Fruit fly (Drosophila melanogaster) whole organism, embryonic: Measurements from ENCODE around the gene bnl.

Source experiments
- B-H1 ChIP-seq: fragments of 200-800 bp; sonication (Bioruptor generic); IDR thresholded peaks from 3 replicates; pipeline ENCODE4 v1.3.6; 2022; ENCODE audit warnings: missing biosample characterization, missing genetic modification characterization
- CG10959 ChIP-seq: fragments of 200-800 bp; sonication (Bioruptor generic); IDR thresholded peaks from 2 replicates; pipeline ENCODE4 v1.3.6; 2022; ENCODE audit warnings: missing biosample characterization, missing genetic modification characterization
- CG11093 ChIP-seq: fragments of 200-800 bp; sonication (Bioruptor generic); IDR thresholded peaks from 3 replicates; pipeline ENCODE4 v1.3.6; 2022; ENCODE audit warnings: missing biosample characterization, missing genetic modification characterization
- CG12219 ChIP-seq: fragments of 200-800 bp; sonication (Bioruptor generic); optimal IDR thresholded peaks from 3 replicates; lab custom pipeline; 2018; ENCODE audit warnings: missing biosample characterization, mild to moderate bottlenecking, missing genetic modification characterization
- CG12769 ChIP-seq: fragments of 200-800 bp; sonication (Bioruptor generic); optimal IDR thresholded peaks from 2 replicates; lab custom pipeline; 2019; ENCODE audit warnings: missing biosample characterization, mild to moderate bottlenecking, missing genetic modification characterization, moderate library complexity
- CG13287 ChIP-seq: fragments of 200-800 bp; sonication (Bioruptor generic); IDR thresholded peaks from 2 replicates; pipeline ENCODE4 v1.3.6; 2022; ENCODE audit warnings: missing biosample characterization, missing genetic modification characterization; ENCODE audit not compliant: partially characterized antibody
- CG1647 ChIP-seq: fragments of 200-800 bp; sonication (Bioruptor generic); optimal IDR thresholded peaks from 3 replicates; lab custom pipeline; 2016; ENCODE audit warnings: missing biosample characterization, missing genetic modification characterization
- CG17361 ChIP-seq: fragments of 200-800 bp; sonication (Bioruptor generic); IDR thresholded peaks from 3 replicates; pipeline ENCODE4 v1.3.6; 2022; ENCODE audit warnings: missing biosample characterization, missing genetic modification characterization
- CG17385 ChIP-seq: fragments of 200-800 bp; sonication (Bioruptor generic); optimal IDR thresholded peaks from 3 replicates; lab custom pipeline; 2018; ENCODE audit warnings: missing biosample characterization, mild to moderate bottlenecking, missing genetic modification characterization
- CG2875 ChIP-seq: fragments of 200-800 bp; sonication (Bioruptor generic); optimal IDR thresholded peaks from 2 replicates; lab custom pipeline; 2017; ENCODE audit warnings: missing biosample characterization, mild to moderate bottlenecking, missing genetic modification characterization, missing genetic modification reagents
- CG2889 ChIP-seq: fragments of 200-800 bp; sonication (Bioruptor generic); IDR thresholded peaks from 3 replicates; pipeline ENCODE4 v1.3.6; 2022; ENCODE audit warnings: missing biosample characterization, missing genetic modification characterization
- CG33557 ChIP-seq: fragments of 200-800 bp; sonication (Bioruptor generic); optimal IDR thresholded peaks from 2 replicates; lab custom pipeline; 2019; ENCODE audit warnings: missing biosample characterization, mild to moderate bottlenecking, missing genetic modification characterization, moderate library complexity
- CG3407 ChIP-seq: fragments of 200-800 bp; sonication (Bioruptor generic); optimal IDR thresholded peaks from 2 replicates; lab custom pipeline; 2018; ENCODE audit warnings: missing biosample characterization, mild to moderate bottlenecking, missing genetic modification characterization
- CG34224 ChIP-seq: fragments of 200-800 bp; sonication (Bioruptor generic); IDR thresholded peaks from 3 replicates; pipeline ENCODE4 v1.3.6; 2022; ENCODE audit warnings: missing biosample characterization, missing genetic modification characterization; ENCODE audit not compliant: partially characterized antibody
- CG7357 ChIP-seq: fragments of 200-800 bp; sonication (Bioruptor generic); IDR thresholded peaks from 3 replicates; pipeline ENCODE4 v1.3.6; 2022; ENCODE audit warnings: missing biosample characterization, missing genetic modification characterization
- CG7839 ChIP-seq: fragments of 200-800 bp; sonication (Bioruptor generic); optimal IDR thresholded peaks from 3 replicates; lab custom pipeline; 2018; ENCODE audit warnings: missing biosample characterization, mild to moderate bottlenecking, missing genetic modification characterization, moderate library complexity
- CG9876 ChIP-seq: fragments of 200-800 bp; sonication (Bioruptor generic); optimal IDR thresholded peaks from 2 replicates; lab custom pipeline; 2016; ENCODE audit warnings: missing biosample characterization, missing genetic modification characterization
- Fer1 ChIP-seq: fragments of 200-800 bp; sonication (Bioruptor generic); optimal IDR thresholded peaks from 2 replicates; lab custom pipeline; 2017; ENCODE audit warnings: missing biosample characterization, mild to moderate bottlenecking, missing genetic modification characterization
- HLH3B ChIP-seq: fragments of 200-800 bp; sonication (Bioruptor generic); IDR thresholded peaks from 2 replicates; pipeline ENCODE4 v1.3.6; 2022; ENCODE audit warnings: missing biosample characterization, missing genetic modification characterization
- Hand ChIP-seq: fragments of 200-800 bp; sonication (Bioruptor generic); optimal IDR thresholded peaks from 2 replicates; lab custom pipeline; 2017; ENCODE audit warnings: mild to moderate bottlenecking, missing biosample characterization, missing genetic modification reagents, missing genetic modification characterization
- HmgZ ChIP-seq: fragments of 200-800 bp; sonication (Bioruptor generic); optimal IDR thresholded peaks from 2 replicates; lab custom pipeline; 2018; ENCODE audit warnings: missing biosample characterization, mild to moderate bottlenecking, missing genetic modification characterization
- Mad ChIP-seq: fragments of 200-800 bp; sonication (Bioruptor generic); optimal IDR thresholded peaks from 2 replicates; lab custom pipeline; 2016; ENCODE audit warnings: missing biosample characterization, missing genetic modification characterization
- Six4 ChIP-seq: fragments of 200-800 bp; sonication (Bioruptor generic); optimal IDR thresholded peaks from 2 replicates; lab custom pipeline; 2016; ENCODE audit warnings: missing biosample characterization, missing genetic modification characterization
- Xrp1 ChIP-seq: fragments of 200-800 bp; sonication (Bioruptor generic); IDR thresholded peaks from 2 replicates; pipeline ENCODE4 v1.3.6; 2022; ENCODE audit warnings: missing biosample characterization, missing genetic modification characterization
- amos ChIP-seq: fragments of 200-800 bp; sonication (Bioruptor generic); IDR thresholded peaks from 2 replicates; pipeline ENCODE4 v1.3.6; 2022; ENCODE audit warnings: missing biosample characterization, missing genetic modification characterization; ENCODE audit not compliant: partially characterized antibody
- ato ChIP-seq: fragments of 200-800 bp; sonication (Bioruptor generic); IDR thresholded peaks from 2 replicates; pipeline ENCODE4 v1.3.6; 2022; ENCODE audit warnings: missing biosample characterization, missing genetic modification characterization; ENCODE audit not compliant: partially characterized antibody
- crp ChIP-seq, 2 experiments: fragments of 200-800 bp; sonication (Bioruptor generic); optimal IDR thresholded peaks; 2 replicates in 1 of 2; 3 replicates in 1 of 2; lab custom pipeline; 2017; ENCODE audit warnings: missing biosample characterization in 2 of 2, missing genetic modification characterization in 2 of 2, mild to moderate bottlenecking in 1 of 2, moderate library complexity in 1 of 2
- danr ChIP-seq: fragments of 200-800 bp; sonication (Bioruptor generic); IDR thresholded peaks from 2 replicates; pipeline ENCODE4 v1.3.6; 2022; ENCODE audit warnings: missing biosample characterization, missing genetic modification characterization
- gce ChIP-seq: fragments of 200-800 bp; sonication (Bioruptor generic); IDR thresholded peaks from 3 replicates; pipeline ENCODE4 v1.3.6; 2022; ENCODE audit warnings: missing biosample characterization, missing genetic modification characterization
- gcm2 ChIP-seq: fragments of 200-800 bp; sonication (Bioruptor generic); optimal IDR thresholded peaks from 2 replicates; lab custom pipeline; 2016; ENCODE audit warnings: missing biosample characterization, missing genetic modification characterization
- gem ChIP-seq: fragments of 200-800 bp; sonication (Bioruptor generic); optimal IDR thresholded peaks from 2 replicates; lab custom pipeline; 2019; ENCODE audit warnings: missing biosample characterization, mild to moderate bottlenecking, missing genetic modification characterization, moderate library complexity
- h ChIP-seq: fragments of >200 bp; optimal IDR thresholded peaks from 2 replicates; lab custom pipeline; 2017
- hth ChIP-seq: fragments of >200 bp; optimal IDR thresholded peaks from 2 replicates; lab custom pipeline; 2017; ENCODE audit warnings: inconsistent platforms
- lmd ChIP-seq: fragments of 200-800 bp; sonication (Bioruptor generic); IDR thresholded peaks from 2 replicates; pipeline ENCODE4 v1.3.6; 2022; ENCODE audit warnings: missing biosample characterization, missing genetic modification characterization
- lola ChIP-seq, 3 experiments: fragments of >200 bp in 2 of 3; fragments of 200-800 bp in 1 of 3; sonication (Bioruptor generic) in 1 of 3; optimal IDR thresholded peaks; 2 replicates each; lab custom pipeline; 2017 to 2019; ENCODE audit warnings: missing biosample characterization in 3 of 3, missing genetic modification characterization in 3 of 3, mild to moderate bottlenecking in 1 of 3, moderate library complexity in 1 of 3
- nom ChIP-seq: fragments of 200-800 bp; sonication (Bioruptor generic); optimal IDR thresholded peaks from 2 replicates; lab custom pipeline; 2017; ENCODE audit warnings: missing biosample characterization, missing genetic modification characterization, mild to moderate bottlenecking, moderate library complexity, missing genetic modification reagents
- org-1 ChIP-seq: fragments of 200-800 bp; sonication (Bioruptor generic); optimal IDR thresholded peaks from 2 replicates; lab custom pipeline; 2017; ENCODE audit warnings: missing biosample characterization, missing genetic modification characterization
- row ChIP-seq: fragments of 200-800 bp; sonication (Bioruptor generic); IDR thresholded peaks from 3 replicates; pipeline ENCODE4 v1.3.6; 2022; ENCODE audit warnings: missing biosample characterization, missing genetic modification characterization
- sima ChIP-seq: fragments of 200-800 bp; sonication (Bioruptor generic); optimal IDR thresholded peaks from 2 replicates; lab custom pipeline; 2016; ENCODE audit warnings: missing biosample characterization, missing genetic modification characterization
- sna ChIP-seq: fragments of 200-800 bp; sonication (Bioruptor generic); IDR thresholded peaks from 2 replicates; pipeline ENCODE4 v1.3.6; 2022; ENCODE audit warnings: missing biosample characterization, missing genetic modification characterization; ENCODE audit not compliant: partially characterized antibody
- stc ChIP-seq: fragments of 200-800 bp; sonication (Bioruptor generic); IDR thresholded peaks from 2 replicates; pipeline ENCODE4 v1.3.6; 2022; ENCODE audit warnings: missing biosample characterization, missing genetic modification characterization
- stwl ChIP-seq: fragments of 200-800 bp; sonication (Bioruptor generic); optimal IDR thresholded peaks from 3 replicates; lab custom pipeline; 2018; ENCODE audit warnings: missing biosample characterization, mild to moderate bottlenecking, missing genetic modification characterization, moderate library complexity
- sug ChIP-seq: fragments of 200-800 bp; optimal IDR thresholded peaks from 2 replicates; lab custom pipeline; 2019; ENCODE audit warnings: missing biosample characterization, mild to moderate bottlenecking, missing genetic modification characterization, moderate library complexity
- tin ChIP-seq: fragments of 200-800 bp; sonication (Bioruptor generic); optimal IDR thresholded peaks from 3 replicates; lab custom pipeline; 2016; ENCODE audit warnings: missing biosample characterization, missing genetic modification characterization
- tio ChIP-seq: fragments of 200-800 bp; sonication (Bioruptor generic); optimal IDR thresholded peaks from 2 replicates; lab custom pipeline; 2017; ENCODE audit warnings: missing biosample characterization, missing genetic modification characterization, inconsistent platforms
- ttk ChIP-seq: fragments of 200-800 bp; sonication (Bioruptor generic); IDR thresholded peaks from 2 replicates; pipeline ENCODE4 v2.1.2; 2022; ENCODE audit warnings: missing biosample characterization, missing genetic modification characterization
- vnd ChIP-seq: fragments of 200-800 bp; sonication (Bioruptor generic); IDR thresholded peaks from 3 replicates; pipeline ENCODE4 v1.3.6; 2022; ENCODE audit warnings: missing biosample characterization, missing genetic modification characterization; ENCODE audit not compliant: partially characterized antibody
- yki ChIP-seq: fragments of >200 bp; optimal IDR thresholded peaks from 3 replicates; lab custom pipeline; 2018
- z ChIP-seq: fragments of 200-800 bp; sonication (Bioruptor generic); IDR thresholded peaks from 3 replicates; pipeline ENCODE4 v1.3.6; 2022; ENCODE audit warnings: missing biosample characterization, missing genetic modification characterization

The bnl gene

dm6 chr3R:19863979-19864775, 27.6 kb upstream of the bnl start, which contains the start of the genes CG4572 and CG4686 (continued):
- TF ChIP-seq lola (GFP tag; optimal IDR thresholded peaks at IDR 0.05; lab: Kevin White, UChicago) (peak in 1 of 3 experiments; percentile 62), gem (peak; percentile 84), z (GFP tag; lab: Robert Waterston, UW) (no peak), gce (peak; percentile 67; the same call in 2 of the 3 replicates), crp (GFP tag; optimal IDR thresholded peaks at IDR 0.05; lab: Kevin White, UChicago) (peak; percentile 65 to 86), Six4 (peak; percentile 57), stwl (tag; lab: Kevin White, UChicago) (peak; percentile 66), CG2875 (GFP tag; lab: Kevin White, UChicago) (peak; percentile 7), vnd (GFP tag; lab: Robert Waterston, UW) (0 out of 3 replicates have a peak, but pooled peaks have one; percentile 17), Xrp1 (GFP tag; lab: Robert Waterston, UW) (peak; percentile 71), CG17385 (GFP tag; lab: Kevin White, UChicago) (peak; percentile 58), tin (peak; percentile 67), stc (GFP tag; lab: Robert Waterston, UW) (no peak; the same call in none of the 2 replicates), CG3407 (peak; percentile 29), CG33557 (GFP tag; lab: Kevin White, UChicago) (peak; percentile 62), ato (GFP tag; lab: Robert Waterston, UW) (0 out of 2 replicates have a peak, but pooled peaks have one; percentile 23), CG2889 (GFP tag; lab: Robert Waterston, UW) (no peak), ttk (GFP tag; lab: Robert Waterston, UW) (peak; percentile 61; the same call in 1 of the 2 replicates), hth (lab: Kevin White, UChicago) (no peak), danr (peak; percentile 75), HLH3B (GFP tag; lab: Robert Waterston, UW) (peak; percentile 68), h (lab: Kevin White, UChicago) (no peak), CG12769 (tag; lab: Kevin White, UChicago) (no peak), CG10959 (GFP tag; lab: Robert Waterston, UW) (no peak), sna (no peak), CG1647 (peak; percentile 85), CG9876 (GFP tag; lab: Kevin White, UChicago) (peak; percentile 58), gcm2 (GFP tag; lab: Kevin White, UChicago) (peak; percentile 7), CG34224 (GFP tag; lab: Robert Waterston, UW) (no peak), Mad (GFP tag; lab: Kevin White, UChicago) (peak; percentile 61), sug (tag; lab: Kevin White, UChicago) (peak; percentile 78), Hand (GFP tag; lab: Kevin White, UChicago) (no peak), lmd (GFP tag; lab: Robert Waterston, UW) (peak; percentile 83), B-H1 (peak; percentile 18; the same call in 2 of the 3 replicates), CG13287 (GFP tag; lab: Robert Waterston, UW) (peak; percentile 58; the same call in 1 of the 2 replicates), HmgZ (tag; lab: Kevin White, UChicago) (peak; percentile 66), nom (GFP tag; lab: Kevin White, UChicago) (peak; percentile 46), org-1 (GFP tag; lab: Kevin White, UChicago) (peak; percentile 39), tio (GFP tag; lab: Kevin White, UChicago) (peak; percentile 72), amos (GFP tag; lab: Robert Waterston, UW) (no peak), CG7357 (GFP tag; lab: Robert Waterston, UW) (peak; percentile 83), row (GFP tag; lab: Robert Waterston, UW) (peak; percentile 89), CG7839 (tag; lab: Kevin White, UChicago) (peak; percentile 69), yki (no peak), CG11093 (GFP tag; lab: Robert Waterston, UW) (peak; percentile 61; the same call in 1 of the 3 replicates), Fer1 (GFP tag; lab: Kevin White, UChicago) (peak; percentile 75), CG12219 (GFP tag; lab: Kevin White, UChicago) (peak; percentile 42), CG17361 (GFP tag; lab: Robert Waterston, UW) (peak; percentile 96), sima (peak; percentile 46)
